Worm (Caenorhabditis elegans): Measurements from ENCODE around the gene F58D2.2.

DNA sequence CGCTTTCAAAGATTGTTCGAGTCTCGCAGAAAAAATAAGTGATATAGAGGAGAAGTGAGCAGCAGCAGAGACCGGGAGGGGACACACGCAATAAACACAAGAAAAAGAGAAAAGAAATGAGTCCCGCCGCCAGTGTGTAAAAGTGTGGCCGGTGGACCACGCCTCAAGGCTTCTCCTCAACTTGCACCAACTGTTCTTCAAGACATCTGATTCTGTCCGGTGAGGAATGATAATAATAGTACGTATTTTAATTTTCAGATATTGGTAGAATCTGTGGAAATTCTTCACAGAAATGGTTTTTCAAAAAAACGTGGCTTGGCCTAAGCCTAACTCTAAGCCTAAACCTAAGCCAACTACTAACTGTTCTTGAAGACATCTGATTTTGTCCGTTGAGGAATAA is 10.3 kb upstream of the F58D2.2 start, which contains the start of gene lev-1:
- TF ChIP-seq R02D3.7 (tag; optimal IDR thresholded peaks at IDR 0.05) (no peak), nhr-237 (tag; optimal IDR thresholded peaks at IDR 0.05) (no peak), elt-3 (tag; optimal IDR thresholded peaks at IDR 0.05) (no peak), aly-2 (tag; optimal IDR thresholded peaks at IDR 0.05) (no peak), nhr-77 (tag; optimal IDR thresholded peaks at IDR 0.05) (no peak), ceh-16 (tag; optimal IDR thresholded peaks at IDR 0.05) (no peak), sma-9 (GFP tag; optimal IDR thresholded peaks at IDR 0.05) (no peak), sma-9 (tag; optimal IDR thresholded peaks at IDR 0.05) (no peak), nhr-25 (tag; optimal IDR thresholded peaks at IDR 0.05) (no peak), nhr-11 (tag; optimal IDR thresholded peaks at IDR 0.05) (no peak)
